Worm (Caenorhabditis elegans): ENCODE measurements around the gene F20H11.1.

F20H11.1 gene

DNA sequence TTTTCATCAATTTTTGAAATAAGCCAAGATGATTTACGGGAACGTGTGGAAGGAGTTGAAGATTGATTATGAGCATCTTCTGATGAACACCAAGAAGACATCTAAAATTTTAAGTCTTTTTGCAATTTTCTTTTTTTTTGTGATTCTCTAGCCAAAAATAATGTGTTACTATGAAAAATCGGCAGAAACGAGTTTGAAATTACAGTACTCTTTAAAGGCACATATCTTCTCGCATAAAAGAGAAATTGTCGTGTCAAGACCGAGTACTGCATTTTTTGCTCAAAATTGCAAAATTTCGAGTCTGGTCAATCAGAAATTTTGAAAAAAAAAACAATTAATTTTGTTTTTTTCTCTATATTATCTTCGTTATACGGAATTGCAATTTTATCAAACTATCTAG is at the start of gene F20H11.1:
F20H11.1 (minus strand) TSS at position 101 of the 400 bp plus-strand sequence.
- TF ChIP-seq hmg-4 (GFP tag; optimal IDR thresholded peaks at IDR 0.05) (no peak), hnd-1 (tag; optimal IDR thresholded peaks at IDR 0.05) (no peak), tbx-11 (GFP tag; IDR thresholded peaks at IDR 0.05) (no peak), ceh-13 (GFP tag; optimal IDR thresholded peaks at IDR 0.05) (no peak), tbx-37 (GFP tag; conservative IDR thresholded peaks at IDR 0.05) (no peak), B0310.2 (tag; optimal IDR thresholded peaks at IDR 0.05) (no peak), scrt-1 (GFP tag; IDR thresholded peaks at IDR 0.05) (no peak), ceh-36 (tag; optimal IDR thresholded peaks at IDR 0.05) (no peak), ets-7 (tag; optimal IDR thresholded peaks at IDR 0.05) (no peak), F13C5.2 (tag; optimal IDR thresholded peaks at IDR 0.05) (no peak), tra-4 (tag; optimal IDR thresholded peaks at IDR 0.05) (no peak), flt-1 (GFP tag; IDR thresholded peaks at IDR 0.05) (no peak), sea-1 (GFP tag; conservative IDR thresholded peaks at IDR 0.05) (no peak), aly-1 (tag; optimal IDR thresholded peaks at IDR 0.05) (no peak)

DNA sequence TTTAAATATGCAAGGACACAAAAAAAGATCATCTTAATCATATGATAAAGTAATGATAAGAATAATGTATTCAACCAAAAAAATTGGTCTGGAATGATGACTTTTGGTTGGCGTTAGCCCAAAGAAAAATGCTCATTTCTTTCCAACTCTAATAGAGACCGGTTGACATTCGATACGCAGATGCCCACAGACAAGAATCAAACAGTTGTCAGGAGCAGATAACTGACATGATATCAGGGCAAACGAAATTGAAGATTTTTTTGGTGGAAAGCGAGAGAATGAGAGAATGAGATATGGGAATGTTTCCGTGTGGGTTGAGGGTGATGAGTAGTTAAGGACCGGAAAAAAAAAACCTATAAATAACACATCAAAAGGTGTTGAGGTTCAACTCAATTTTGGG is 47.1 kb upstream of the F20H11.1 start:
- TF ChIP-seq ceh-13 (GFP tag; optimal IDR thresholded peaks at IDR 0.05) (no peak), scrt-1 (GFP tag; IDR thresholded peaks at IDR 0.05) (no peak), aly-1 (tag; optimal IDR thresholded peaks at IDR 0.05) (no peak), sea-1 (GFP tag; conservative IDR thresholded peaks at IDR 0.05) (no peak), tbx-11 (GFP tag; IDR thresholded peaks at IDR 0.05) (no peak), ceh-36 (tag; optimal IDR thresholded peaks at IDR 0.05) (no peak), tbx-37 (GFP tag; conservative IDR thresholded peaks at IDR 0.05) (no peak), hmg-4 (GFP tag; optimal IDR thresholded peaks at IDR 0.05) (no peak), hmbx-1 (tag; optimal IDR thresholded peaks at IDR 0.05) (no peak), flt-1 (GFP tag; IDR thresholded peaks at IDR 0.05) (no peak), tra-4 (tag; optimal IDR thresholded peaks at IDR 0.05) (no peak), B0310.2 (tag; optimal IDR thresholded peaks at IDR 0.05) (no peak), pes-1 (GFP tag; IDR thresholded peaks at IDR 0.05) (no peak), ets-7 (tag; optimal IDR thresholded peaks at IDR 0.05) (no peak), ama-1 (optimal IDR thresholded peaks at IDR 0.05) (no peak), hnd-1 (tag; optimal IDR thresholded peaks at IDR 0.05) (no peak), F13C5.2 (tag; optimal IDR thresholded peaks at IDR 0.05) (no peak)

DNA sequence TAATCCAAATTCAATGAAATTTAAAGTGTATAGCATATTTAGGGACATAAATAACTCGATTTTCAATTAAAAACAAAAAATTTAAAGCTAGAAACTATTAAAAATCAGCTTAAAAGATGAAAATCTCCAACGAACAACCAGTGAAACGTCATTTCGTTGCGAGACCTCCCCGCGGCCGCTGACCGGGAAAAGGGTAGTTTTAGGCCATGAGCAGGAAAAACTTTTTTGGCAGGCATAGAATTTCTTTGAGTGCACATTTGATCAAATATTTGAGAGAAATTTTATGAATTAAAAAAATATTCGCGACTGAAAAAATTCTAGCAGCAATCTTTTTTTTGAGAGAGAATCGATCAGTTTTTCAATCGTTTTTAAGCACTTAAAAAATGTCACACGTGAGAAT is 33.3 kb upstream of the F20H11.1 start:
- TF ChIP-seq F13C5.2 (tag; optimal IDR thresholded peaks at IDR 0.05) (no peak), ama-1 (optimal IDR thresholded peaks at IDR 0.05) (no peak), flt-1 (GFP tag; IDR thresholded peaks at IDR 0.05) (no peak), tra-4 (tag; optimal IDR thresholded peaks at IDR 0.05) (no peak), pes-1 (GFP tag; IDR thresholded peaks at IDR 0.05) (no peak), aly-1 (tag; optimal IDR thresholded peaks at IDR 0.05) (no peak), sea-1 (GFP tag; conservative IDR thresholded peaks at IDR 0.05) (no peak), ceh-13 (GFP tag; optimal IDR thresholded peaks at IDR 0.05) (no peak), hmg-4 (GFP tag; optimal IDR thresholded peaks at IDR 0.05) (no peak), hmbx-1 (tag; optimal IDR thresholded peaks at IDR 0.05) (no peak), ets-7 (tag; optimal IDR thresholded peaks at IDR 0.05) (no peak), tbx-37 (GFP tag; conservative IDR thresholded peaks at IDR 0.05) (no peak), B0310.2 (tag; optimal IDR thresholded peaks at IDR 0.05) (no peak), ceh-36 (tag; optimal IDR thresholded peaks at IDR 0.05) (no peak), hnd-1 (tag; optimal IDR thresholded peaks at IDR 0.05) (no peak), scrt-1 (GFP tag; IDR thresholded peaks at IDR 0.05) (no peak), tbx-11 (GFP tag; IDR thresholded peaks at IDR 0.05) (no peak)

DNA sequence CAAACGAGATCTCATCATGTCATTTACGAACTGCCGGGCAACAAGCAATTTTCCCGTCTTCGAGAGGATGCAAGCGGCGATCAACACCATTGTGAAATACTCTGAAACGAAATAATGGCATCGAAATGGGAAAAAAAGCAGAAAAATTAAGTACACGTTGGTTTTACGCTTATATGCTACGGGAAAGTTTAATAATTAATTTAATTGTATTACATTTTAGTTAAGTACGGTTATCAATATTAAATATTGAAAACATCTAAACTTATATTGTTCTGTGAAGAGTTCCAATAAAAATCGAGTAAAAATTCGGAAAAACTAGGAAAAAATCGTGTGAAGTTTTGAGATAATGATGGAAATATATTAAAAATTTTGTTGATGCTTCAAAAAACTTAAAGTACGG is 32.9 kb upstream of the F20H11.1 start, which contains the start of gene copd-1:
copd-1 (minus strand) TSS at position 101 of the 400 bp plus-strand sequence.
- TF ChIP-seq hmg-4 (GFP tag; optimal IDR thresholded peaks at IDR 0.05), result no peak
- no peak for TF ChIP-seq flt-1 (GFP tag; IDR thresholded peaks at IDR 0.05)
- TF ChIP-seq ceh-36 (tag; optimal IDR thresholded peaks at IDR 0.05), result no peak
- TF ChIP-seq tbx-37 (GFP tag; conservative IDR thresholded peaks at IDR 0.05), result no peak
- TF ChIP-seq ama-1 (optimal IDR thresholded peaks at IDR 0.05), result no peak
- TF ChIP-seq ceh-13 (GFP tag; optimal IDR thresholded peaks at IDR 0.05), result no peak
- no peak for TF ChIP-seq F13C5.2 (tag; optimal IDR thresholded peaks at IDR 0.05)
- TF ChIP-seq tbx-11 (GFP tag; IDR thresholded peaks at IDR 0.05), result no peak
- TF ChIP-seq scrt-1 (GFP tag; IDR thresholded peaks at IDR 0.05), result no peak
- TF ChIP-seq tra-4 (tag; optimal IDR thresholded peaks at IDR 0.05), result no peak
- TF ChIP-seq aly-1 (tag; optimal IDR thresholded peaks at IDR 0.05), result no peak
- TF ChIP-seq sea-1 (GFP tag; conservative IDR thresholded peaks at IDR 0.05), result no peak
- TF ChIP-seq ets-7 (tag; optimal IDR thresholded peaks at IDR 0.05), result no peak
- TF ChIP-seq pes-1 (GFP tag; IDR thresholded peaks at IDR 0.05), result no peak

DNA sequence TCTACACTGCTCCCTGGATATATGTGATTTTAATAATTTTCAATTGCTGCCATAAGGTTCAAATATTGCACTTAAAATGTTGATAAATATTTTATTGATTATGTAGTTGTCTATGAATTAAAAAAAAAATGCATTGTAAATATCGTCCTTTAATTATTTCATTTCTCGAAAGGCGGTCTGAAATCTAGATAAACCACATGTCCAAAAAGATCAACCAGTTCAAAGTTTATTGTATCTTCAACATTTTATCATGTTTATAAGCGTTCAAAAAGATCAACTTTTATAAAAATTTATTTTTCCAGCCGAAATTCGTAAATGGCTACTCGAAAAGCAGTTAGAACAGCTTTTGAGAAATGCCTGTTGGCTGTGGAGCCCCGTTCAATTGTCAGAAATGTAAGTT is 28.0 kb upstream of the F20H11.1 start, which contains the start of gene C13B9.2:
C13B9.2 (plus strand) TSS at position 301 of the 400 bp plus-strand sequence.
- TF ChIP-seq scrt-1 (GFP tag; IDR thresholded peaks at IDR 0.05) (no peak), flt-1 (GFP tag; IDR thresholded peaks at IDR 0.05) (no peak), aly-1 (tag; optimal IDR thresholded peaks at IDR 0.05) (no peak), tra-4 (tag; optimal IDR thresholded peaks at IDR 0.05) (no peak), ets-7 (tag; optimal IDR thresholded peaks at IDR 0.05) (no peak)

DNA sequence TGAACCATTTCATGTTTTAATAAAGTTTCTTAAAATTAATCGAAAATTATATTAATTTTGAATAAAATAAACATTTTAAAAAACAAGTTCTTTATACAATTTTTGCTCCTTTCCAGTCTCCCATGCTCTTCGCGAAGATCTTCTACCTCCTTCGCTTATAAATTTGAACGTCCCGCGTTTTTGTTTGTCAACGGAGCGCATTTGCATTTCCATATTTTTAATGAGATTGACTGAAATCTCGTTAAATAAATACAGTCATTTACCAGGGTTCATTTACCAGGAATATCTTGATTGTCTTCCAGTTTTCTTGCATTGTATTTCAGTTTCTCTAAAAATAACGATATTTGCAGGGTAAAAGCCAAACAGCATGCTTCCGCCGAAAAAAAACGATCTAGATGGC is 23.1 kb upstream of the F20H11.1 start, which contains the start of gene cmtr-2:
cmtr-2 (plus strand) TSS at position 351 of the 400 bp plus-strand sequence.
- TF ChIP-seq scrt-1 (GFP tag; IDR thresholded peaks at IDR 0.05) (no peak), tbx-11 (GFP tag; IDR thresholded peaks at IDR 0.05) (no peak), tra-4 (tag; optimal IDR thresholded peaks at IDR 0.05) (no peak), hmg-4 (GFP tag; optimal IDR thresholded peaks at IDR 0.05) (no peak), F13C5.2 (tag; optimal IDR thresholded peaks at IDR 0.05) (peak; percentile 11), hmbx-1 (tag; optimal IDR thresholded peaks at IDR 0.05) (no peak), ets-7 (tag; optimal IDR thresholded peaks at IDR 0.05) (no peak), B0310.2 (tag; optimal IDR thresholded peaks at IDR 0.05) (no peak)

DNA sequence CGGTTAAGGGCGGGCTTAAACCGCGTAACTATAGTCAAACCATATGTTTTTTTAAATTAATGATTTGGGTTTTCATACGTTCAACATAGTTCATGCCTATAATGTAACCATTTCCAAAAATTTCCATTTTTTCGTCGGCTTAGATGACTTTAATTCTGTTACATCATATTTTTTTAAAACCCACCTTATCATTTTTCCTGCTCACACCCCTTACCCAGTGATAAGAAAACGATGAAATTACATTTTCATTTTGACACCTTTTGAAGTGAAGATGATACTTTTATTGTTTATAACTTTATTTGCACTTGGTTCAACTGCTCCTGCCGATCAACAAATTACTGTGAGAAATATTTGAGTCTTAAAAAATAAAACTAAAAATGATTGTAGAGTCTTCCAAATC is 20.3 kb upstream of the F20H11.1 start, which contains the start of gene ctsa-4.2:
ctsa-4.2 (plus strand) TSS at position 247 of the 400 bp plus-strand sequence.
- TF ChIP-seq flt-1 (GFP tag; IDR thresholded peaks at IDR 0.05) (no peak), ama-1 (optimal IDR thresholded peaks at IDR 0.05) (no peak), hmg-4 (GFP tag; optimal IDR thresholded peaks at IDR 0.05) (no peak), ceh-36 (tag; optimal IDR thresholded peaks at IDR 0.05) (no peak)
